Worm (Caenorhabditis elegans) whole organism, L4 larva: ENCODE results near the gene lars-1.

Experiments used
- F10B5.3 ChIP-seq: sonication (generic microtip); optimal IDR thresholded peaks from 2 replicates; lab custom pipeline; 2016; ENCODE audit warnings: mild to moderate bottlenecking, missing genetic modification characterization, missing compliant biosample characterization
- F37D6.2 ChIP-seq: sonication (generic microtip); optimal IDR thresholded peaks from 2 replicates; lab custom pipeline; 2016; ENCODE audit warnings: mild to moderate bottlenecking, missing genetic modification characterization, missing compliant biosample characterization
- Y105C5A.15 ChIP-seq: fragments of 200-800 bp; sonication (Bioruptor generic); IDR thresholded peaks from 2 replicates; pipeline ENCODE4 v1.3.6; 2022; ENCODE audit warnings: missing genetic modification characterization, missing compliant biosample characterization
- Y48G9A.11 ChIP-seq: fragments of 200-800 bp; sonication (Bioruptor generic); IDR thresholded peaks from 2 replicates; pipeline ENCODE4 v1.3.6; 2022; ENCODE audit warnings: missing genetic modification reagents, missing genetic modification characterization, missing compliant biosample characterization
- Y5F2A.4 ChIP-seq: fragments of 200-800 bp; sonication (Bioruptor generic); optimal IDR thresholded peaks from 2 replicates; lab custom pipeline; 2018; ENCODE audit warnings: mild to moderate bottlenecking, missing genetic modification characterization, missing compliant biosample characterization
- ZK337.2 ChIP-seq: fragments of 200-800 bp; sonication (Bioruptor generic); IDR thresholded peaks from 2 replicates; pipeline ENCODE4 v1.3.6; 2022; ENCODE audit warnings: missing genetic modification reagents, missing genetic modification characterization, missing compliant biosample characterization
- ZK546.5 ChIP-seq, 2 experiments: sonication (generic microtip); optimal IDR thresholded peaks; 2 replicates each; lab custom pipeline; 2017; ENCODE audit warnings: missing biosample characterization in 2 of 2, missing genetic modification characterization in 2 of 2
- aha-1 ChIP-seq: fragments of 150-350 bp; peaks from one replicate; lab custom pipeline; 2014; ENCODE audit warnings: missing biosample characterization, missing genetic modification characterization
- ama-1 ChIP-seq: fragments of 150-350 bp; optimal IDR thresholded peaks from 2 replicates; lab custom pipeline; 2014; ENCODE audit warnings: inconsistent platforms, mixed read lengths
- arid-1 ChIP-seq: fragments of 200-800 bp; sonication (Bioruptor generic); conservative IDR thresholded peaks from 2 replicates; pipeline ENCODE4 v1.3.6; 2022; ENCODE audit warnings: missing genetic modification reagents, missing genetic modification characterization, missing compliant biosample characterization
- ceh-28 ChIP-seq: fragments of 150-350 bp; optimal IDR thresholded peaks from 2 replicates; lab custom pipeline; 2014; ENCODE audit warnings: missing biosample characterization, missing genetic modification reagents, missing genetic modification characterization
- ceh-44 ChIP-seq: fragments of 200-800 bp; sonication (Bioruptor generic); IDR thresholded peaks from 2 replicates; pipeline ENCODE4 v1.3.6; 2022; ENCODE audit warnings: missing genetic modification reagents, missing genetic modification characterization, missing compliant biosample characterization
- ceh-82 ChIP-seq: sonication (generic microtip); optimal IDR thresholded peaks from 2 replicates; lab custom pipeline; 2017; ENCODE audit warnings: missing biosample characterization, missing genetic modification characterization
- ces-1 ChIP-seq: fragments of 150-350 bp; sonication (generic microtip); optimal IDR thresholded peaks from 4 replicates; lab custom pipeline; 2014; ENCODE audit warnings: missing biosample characterization, missing genetic modification reagents, missing genetic modification characterization
- cey-2 ChIP-seq: sonication (generic microtip); optimal IDR thresholded peaks from 3 replicates; lab custom pipeline; 2017; ENCODE audit warnings: missing genetic modification characterization, mild to moderate bottlenecking, missing compliant biosample characterization, antibody characterized with exemption, borderline replicate concordance; ENCODE audit not compliant: insufficient read depth
- ctbp-1 ChIP-seq: fragments of 200-800 bp; sonication (Bioruptor generic); IDR thresholded peaks from 2 replicates; pipeline ENCODE4 v1.3.6; 2022; ENCODE audit warnings: missing genetic modification reagents, missing genetic modification characterization, missing compliant biosample characterization
- dmd-9 ChIP-seq: fragments of 200-800 bp; sonication (Bioruptor generic); IDR thresholded peaks from 2 replicates; pipeline ENCODE4 v1.3.6; 2022; ENCODE audit warnings: missing genetic modification reagents, missing genetic modification characterization, missing compliant biosample characterization
- dpl-1 ChIP-seq: fragments of 150-350 bp; optimal IDR thresholded peaks from 2 replicates; lab custom pipeline; 2014; ENCODE audit warnings: missing biosample characterization, missing genetic modification reagents, missing genetic modification characterization
- egl-43 ChIP-seq: fragments of 200-800 bp; sonication (Bioruptor generic); IDR thresholded peaks from 2 replicates; pipeline ENCODE4 v1.3.6; 2022; ENCODE audit warnings: missing genetic modification reagents, missing genetic modification characterization, missing compliant biosample characterization
- fos-1 ChIP-seq: fragments of 150-350 bp; optimal IDR thresholded peaks from 2 replicates; lab custom pipeline; 2014; ENCODE audit warnings: missing biosample characterization, missing genetic modification characterization
- hif-1 ChIP-seq, 2 experiments: sonication (generic microtip); optimal IDR thresholded peaks; 2 replicates each; lab custom pipeline; 2016 to 2017; ENCODE audit warnings: missing compliant biosample characterization in 2 of 2, missing genetic modification characterization in 2 of 2, missing genetic modification reagents in 2 of 2, missing genotype in 2 of 2, mild to moderate bottlenecking in 1 of 2
- hlh-11 ChIP-seq: fragments of 200-800 bp; sonication (Bioruptor generic); optimal IDR thresholded peaks from 2 replicates; lab custom pipeline; 2018; ENCODE audit warnings: mild to moderate bottlenecking, missing genetic modification characterization, missing compliant biosample characterization
- jun-1 ChIP-seq: fragments of 150-350 bp; optimal IDR thresholded peaks from 2 replicates; lab custom pipeline; 2014; ENCODE audit warnings: missing biosample characterization, missing genetic modification reagents, missing genetic modification characterization
- lin-1 ChIP-seq: fragments of 200-800 bp; sonication (Bioruptor generic); IDR thresholded peaks from 2 replicates; pipeline ENCODE4 v1.3.6; 2022; ENCODE audit warnings: missing genetic modification reagents, missing genetic modification characterization, missing compliant biosample characterization
- lin-29 ChIP-seq: fragments of 200-800 bp; sonication (Bioruptor generic); IDR thresholded peaks from 2 replicates; pipeline ENCODE4 v1.3.6; 2022; ENCODE audit warnings: missing genetic modification reagents, missing genetic modification characterization, missing compliant biosample characterization
- lin-39 ChIP-seq: fragments of 150-350 bp; optimal IDR thresholded peaks from 2 replicates; lab custom pipeline; 2014; ENCODE audit warnings: missing biosample characterization, missing genetic modification reagents, missing genetic modification characterization
- mdl-1 ChIP-seq, 2 experiments: fragments of 150-350 bp in 1 of 2; sonication (generic microtip) in 1 of 2; optimal IDR thresholded peaks; 2 replicates each; lab custom pipeline; 2014 to 2017; ENCODE audit warnings: missing biosample characterization in 2 of 2, missing genetic modification characterization in 2 of 2
- mep-1 ChIP-seq: fragments of 150-350 bp; sonication (generic microtip); optimal IDR thresholded peaks from 3 replicates; lab custom pipeline; 2014; ENCODE audit warnings: missing biosample characterization, missing genetic modification characterization
- mes-2 ChIP-seq: sonication (generic microtip); optimal IDR thresholded peaks from 2 replicates; lab custom pipeline; 2016; ENCODE audit warnings: missing genotype, mild to moderate bottlenecking, missing genetic modification characterization, missing compliant biosample characterization; ENCODE audit not compliant: poor library complexity, severe bottlenecking
- mxl-3 ChIP-seq: fragments of 200-800 bp; sonication (Bioruptor generic); optimal IDR thresholded peaks from 2 replicates; lab custom pipeline; 2018; ENCODE audit warnings: mild to moderate bottlenecking, missing genetic modification characterization, missing compliant biosample characterization
- nhr-10 ChIP-seq: fragments of 150-350 bp; optimal IDR thresholded peaks from 2 replicates; lab custom pipeline; 2014; ENCODE audit warnings: missing biosample characterization, missing genetic modification characterization
- nhr-102 ChIP-seq: sonication (generic microtip); optimal IDR thresholded peaks from 2 replicates; lab custom pipeline; 2016; ENCODE audit warnings: mild to moderate bottlenecking, missing genetic modification characterization, moderate library complexity, missing compliant biosample characterization
- nhr-237 ChIP-seq: sonication (generic microtip); optimal IDR thresholded peaks from 2 replicates; lab custom pipeline; 2017; ENCODE audit warnings: missing biosample characterization, missing genetic modification characterization
- nhr-28 ChIP-seq: fragments of 150-350 bp; optimal IDR thresholded peaks from 2 replicates; lab custom pipeline; 2014; ENCODE audit warnings: missing biosample characterization, missing genetic modification characterization
- nhr-42 ChIP-seq: fragments of 200-800 bp; sonication (Bioruptor generic); IDR thresholded peaks from 2 replicates; pipeline ENCODE4 v1.3.6; 2022; ENCODE audit warnings: missing genetic modification characterization, missing compliant biosample characterization
- nhr-6 ChIP-seq: fragments of 150-350 bp; optimal IDR thresholded peaks from 2 replicates; lab custom pipeline; 2014; ENCODE audit warnings: missing biosample characterization, missing genetic modification characterization
- nhr-77 ChIP-seq: fragments of 150-350 bp; optimal IDR thresholded peaks from 2 replicates; lab custom pipeline; 2014; ENCODE audit warnings: missing biosample characterization, missing genetic modification characterization
- rbr-2 ChIP-seq: sonication (generic microtip); optimal IDR thresholded peaks from 2 replicates; lab custom pipeline; 2016; ENCODE audit warnings: missing genotype, missing genetic modification characterization, missing compliant biosample characterization
- saeg-2 ChIP-seq: fragments of 200-800 bp; sonication (Bioruptor generic); IDR thresholded peaks from 2 replicates; pipeline ENCODE4 v1.3.6; 2022; ENCODE audit warnings: missing genetic modification reagents, missing genetic modification characterization, missing compliant biosample characterization
- sdz-12 ChIP-seq: fragments of 200-800 bp; sonication (Bioruptor generic); optimal IDR thresholded peaks from 2 replicates; lab custom pipeline; 2018; ENCODE audit warnings: mild to moderate bottlenecking, missing genetic modification characterization, missing compliant biosample characterization
- spr-1 ChIP-seq: sonication (generic microtip); optimal IDR thresholded peaks from 2 replicates; lab custom pipeline; 2016; ENCODE audit warnings: mild to moderate bottlenecking, missing genetic modification characterization, missing compliant biosample characterization
- spr-3 ChIP-seq: fragments of 200-800 bp; sonication (Bioruptor generic); optimal IDR thresholded peaks from 2 replicates; lab custom pipeline; 2018; ENCODE audit warnings: mild to moderate bottlenecking, missing genetic modification characterization, missing compliant biosample characterization
- tag-97 ChIP-seq: fragments of 200-800 bp; sonication (Bioruptor generic); IDR thresholded peaks from 2 replicates; pipeline ENCODE4 v1.3.6; 2022; ENCODE audit warnings: missing genetic modification characterization, missing compliant biosample characterization
- tra-1 ChIP-seq: fragments of 200-800 bp; sonication (Bioruptor generic); IDR thresholded peaks from 2 replicates; pipeline ENCODE4 v1.3.6; 2022; ENCODE audit warnings: missing genetic modification reagents, missing genetic modification characterization, missing compliant biosample characterization
- unc-39 ChIP-seq: sonication (generic microtip); optimal IDR thresholded peaks from 2 replicates; lab custom pipeline; 2017; ENCODE audit warnings: missing biosample characterization, missing genetic modification characterization
- unc-62 ChIP-seq, 3 experiments: fragments of 150-350 bp in 1 of 3; sonication (generic microtip); optimal IDR thresholded peaks in 2 of 3; peaks in 1 of 3; 1 replicate in 1 of 3; 2 replicates in 2 of 3; lab custom pipeline; 2014 to 2017; ENCODE audit warnings: missing biosample characterization in 3 of 3, missing genetic modification characterization in 3 of 3, missing genetic modification reagents in 3 of 3, missing genotype in 1 of 3
- zag-1 ChIP-seq: fragments of 150-350 bp; optimal IDR thresholded peaks from 2 replicates; lab custom pipeline; 2014; ENCODE audit warnings: missing biosample characterization, missing genetic modification characterization
- zfp-3 ChIP-seq: fragments of 200-800 bp; sonication (Bioruptor generic); conservative IDR thresholded peaks from 2 replicates; pipeline ENCODE4 v1.3.6; 2022; ENCODE audit warnings: missing genetic modification reagents, missing genetic modification characterization, missing compliant biosample characterization
- ztf-11 ChIP-seq: fragments of 150-350 bp; optimal IDR thresholded peaks from 2 replicates; lab custom pipeline; 2014; ENCODE audit warnings: missing biosample characterization, missing genetic modification characterization
- ztf-7 ChIP-seq: fragments of 150-350 bp; optimal IDR thresholded peaks from 2 replicates; lab custom pipeline; 2014; ENCODE audit warnings: missing biosample characterization, missing genetic modification characterization

Gene lars-1

ce11 chrIII:4186751-4187309, at the start of gene lars-1:
Gene lars-1 (minus strand): TSS chrIII:4186801.
- TF ChIP-seq jun-1 (tag; lab: Kevin White, UChicago): no peak
- TF ChIP-seq mes-2: peak; percentile 68
- TF ChIP-seq nhr-6 (tag; lab: Kevin White, UChicago): no peak
- peak; percentile 60 for TF ChIP-seq ceh-28

- TF ChIP-seq cey-2 (tag; lab: Kevin White, UChicago) (no peak), dmd-9 (no peak), tag-97 (GFP tag; lab: Robert Waterston, UW) (no peak), F10B5.3 (tag; lab: Kevin White, UChicago) (no peak), nhr-10 (tag; lab: Kevin White, UChicago) (no peak), nhr-6 (tag; lab: Kevin White, UChicago) (no peak), dpl-1 (GFP tag; lab: Kevin White, UChicago) (no peak), zag-1 (tag; lab: Kevin White, UChicago) (no peak), ztf-7 (tag; lab: Kevin White, UChicago) (no peak), mxl-3 (GFP tag; lab: Kevin White, UChicago) (peak; percentile 35), Y48G9A.11 (GFP tag; lab: Robert Waterston, UW) (no peak), unc-39 (tag; lab: Kevin White, UChicago) (no peak), hif-1 (tag; optimal IDR thresholded peaks at IDR 0.05; lab: Kevin White, UChicago) (no peak), ces-1 (no peak), rbr-2 (tag; lab: Kevin White, UChicago) (no peak), ZK337.2 (GFP tag; lab: Robert Waterston, UW) (no peak), ama-1 (no peak), mdl-1 (tag; optimal IDR thresholded peaks at IDR 0.05; lab: Kevin White, UChicago) (peak in 1 of 2 experiments; percentile 36), ceh-28 (no peak), ztf-11 (tag; lab: Kevin White, UChicago) (no peak), mep-1 (tag; lab: Kevin White, UChicago) (peak; percentile 41), tra-1 (GFP tag; lab: Robert Waterston, UW) (no peak), arid-1 (GFP tag; lab: Robert Waterston, UW) (no peak), unc-62 (GFP tag; optimal IDR thresholded peaks at IDR 0.05 in 1 of 2; lab: Kevin White, UChicago) (peak in 1 of 2 experiments; percentile 62), unc-62 (tag; optimal IDR thresholded peaks at IDR 0.05; lab: Kevin White, UChicago) (no peak), sdz-12 (GFP tag; lab: Kevin White, UChicago) (no peak), nhr-28 (tag; lab: Kevin White, UChicago) (peak; percentile 61), saeg-2 (no peak), lin-1 (GFP tag; lab: Robert Waterston, UW) (no peak), egl-43 (no peak), hlh-11 (tag; lab: Kevin White, UChicago) (peak; percentile 64), aha-1 (tag; lab: Kevin White, UChicago) (peak; percentile 73), spr-3 (GFP tag; lab: Kevin White, UChicago) (no peak), ctbp-1 (GFP tag; lab: Robert Waterston, UW) (0 out of 2 replicates have a peak, but pooled peaks have one; percentile 40), ZK546.5 (tag; optimal IDR thresholded peaks at IDR 0.05; lab: Kevin White, UChicago) (no peak), nhr-77 (tag; lab: Kevin White, UChicago) (no peak), zfp-3 (GFP tag; lab: Robert Waterston, UW) (no peak), F37D6.2 (no peak), lin-39 (tag; lab: Kevin White, UChicago) (no peak), lin-29 (GFP tag; lab: Robert Waterston, UW) (no peak), Y5F2A.4 (GFP tag; lab: Kevin White, UChicago) (no peak), Y105C5A.15 (no peak), nhr-237 (tag; lab: Kevin White, UChicago) (no peak), ceh-44 (GFP tag; lab: Robert Waterston, UW) (no peak), nhr-102 (no peak), spr-1 (tag; lab: Kevin White, UChicago) (no peak), ceh-82 (tag; lab: Kevin White, UChicago) (no peak), nhr-42 (no peak), fos-1 (tag; lab: Kevin White, UChicago) (no peak)
Observed at ce11 chrIII:4236178-4236577, 49.6 kb upstream of the lars-1 start.
